Worm (Caenorhabditis elegans) whole organism, young adult: ENCODE data around the gene try-14.

ENCODE experiments used
- lag-1 ChIP-seq: fragments of 200-800 bp; sonication (Bioruptor generic); IDR thresholded peaks from 2 replicates; pipeline ENCODE4 v1.3.6; 2022; ENCODE audit warnings: missing genetic modification reagents, missing genetic modification characterization, missing compliant biosample characterization
- sdz-38 ChIP-seq: sonication (generic microtip); optimal IDR thresholded peaks from 2 replicates; lab custom pipeline; 2016; ENCODE audit warnings: missing genotype, missing genetic modification characterization, missing compliant biosample characterization
- somi-1 ChIP-seq: fragments of 200-800 bp; sonication (Bioruptor generic); optimal IDR thresholded peaks from 2 replicates; lab custom pipeline; 2018; ENCODE audit warnings: mild to moderate bottlenecking, missing genetic modification characterization, missing compliant biosample characterization
- unc-130 ChIP-seq: sonication (generic microtip); optimal IDR thresholded peaks from 2 replicates; lab custom pipeline; 2016; ENCODE audit warnings: missing genetic modification reagents, missing genetic modification characterization, missing compliant biosample characterization

DNA sequence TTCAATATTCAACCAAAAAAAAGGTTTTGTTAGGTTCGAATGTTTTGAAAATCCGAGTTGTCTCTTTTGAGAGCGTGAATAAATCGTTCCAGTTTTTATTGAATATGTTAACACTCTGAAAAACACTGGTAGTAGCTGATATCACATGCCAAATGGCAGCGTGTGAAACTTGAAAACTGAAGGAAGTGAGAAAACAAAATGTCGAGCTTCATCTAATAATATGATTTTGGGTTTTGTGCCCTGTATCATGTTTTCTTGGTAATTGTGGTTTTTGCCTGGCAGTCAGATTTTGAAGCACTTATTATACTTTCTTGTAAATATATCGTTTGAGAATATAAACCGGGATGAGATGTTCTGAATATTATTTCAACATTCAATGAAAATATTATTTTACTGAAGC lies 7.4 kb upstream of the try-14 start, which contains the start of gene F48E3.6:
- no peak for TF ChIP-seq lag-1 (GFP tag; lab: Robert Waterston, UW)
- no peak for TF ChIP-seq sdz-38 (tag; lab: Kevin White, UChicago)
- no peak for TF ChIP-seq somi-1 (GFP tag; lab: Kevin White, UChicago)
- TF ChIP-seq unc-130 (GFP tag; lab: Kevin White, UChicago), result no peak
